Worm (Caenorhabditis elegans): ENCODE data around the gene BE10.5.

BE10.5 gene

ce11 chrIII:12841328-12841727 is 34.7 kb upstream of the BE10.5 start (continued):
- TF ChIP-seq ets-5 (GFP tag; IDR thresholded peaks at IDR 0.05) (no peak), fkh-8 (tag; optimal IDR thresholded peaks at IDR 0.05) (peak; percentile 85), tlp-1 (tag; optimal IDR thresholded peaks at IDR 0.05) (no peak), hlh-4 (tag; optimal IDR thresholded peaks at IDR 0.05) (no peak), fkh-4 (tag; optimal IDR thresholded peaks at IDR 0.05; ENCODE audit: borderline replicate concordance) (no peak), nhr-19 (GFP tag; conservative IDR thresholded peaks at IDR 0.05) (peak; percentile 36; the same call in 1 of the 2 replicates), C16A3.4 (tag; optimal IDR thresholded peaks at IDR 0.05) (peak; percentile 21), F16B12.6 (tag; optimal IDR thresholded peaks at IDR 0.05) (no peak), blmp-1 (tag; optimal IDR thresholded peaks at IDR 0.05) (peak; percentile 92), lin-15B (tag; optimal IDR thresholded peaks at IDR 0.05) (no peak), nhr-90 (tag; optimal IDR thresholded peaks at IDR 0.05; ENCODE audit: poor library complexity) (peak; percentile 68), fkh-10 (GFP tag; optimal IDR thresholded peaks at IDR 0.05) (peak; percentile 8), unc-98 (GFP tag; IDR thresholded peaks at IDR 0.05) (no peak), C34B4.2 (tag; optimal IDR thresholded peaks at IDR 0.05) (no peak), nhr-85 (tag) (peak; percentile 98), dsc-1 (tag; optimal IDR thresholded peaks at IDR 0.05) (peak; percentile 47), nhr-28 (tag; optimal IDR thresholded peaks at IDR 0.05) (no peak), ceh-8 (GFP tag; optimal IDR thresholded peaks at IDR 0.05) (no peak), Y116A8C.19 (tag; optimal IDR thresholded peaks at IDR 0.05; ENCODE audit: borderline replicate concordance) (no peak), unc-86 (tag; optimal IDR thresholded peaks at IDR 0.05) (peak; percentile 62), grh-1 (GFP tag; IDR thresholded peaks at IDR 0.05) (no peak), nhr-237 (tag; optimal IDR thresholded peaks at IDR 0.05) (no peak), ces-1 (GFP tag; optimal IDR thresholded peaks at IDR 0.05) (no peak), lin-13 (GFP tag; optimal IDR thresholded peaks at IDR 0.05) (peak; percentile 55), nhr-47 (tag; optimal IDR thresholded peaks at IDR 0.05) (peak; percentile 82), lin-14 (GFP tag; optimal IDR thresholded peaks at IDR 0.05) (peak; percentile 92)

ce11 chrIII:12840204-12840603 is 33.6 kb upstream of the BE10.5 start:
- no peak for TF ChIP-seq efl-1 (optimal IDR thresholded peaks at IDR 0.05)
- TF ChIP-seq efl-1 (GFP tag; optimal IDR thresholded peaks at IDR 0.05 in 1 of 2) = peak in 1 of 2 experiments; percentile 38
- no peak for TF ChIP-seq unc-86 (tag; optimal IDR thresholded peaks at IDR 0.05)

ce11 chrIII:12838913-12839366 is 32.3 kb upstream of the BE10.5 start, which contains the start of gene Y37D8A.4:
TSS of gene Y37D8A.4 (minus strand) at chrIII:12838963.
- no peak for TF ChIP-seq nhr-77 (tag; optimal IDR thresholded peaks at IDR 0.05)
- peak in 1 of 6 experiments; percentile 41 for TF ChIP-seq elt-3 (tag; optimal IDR thresholded peaks at IDR 0.05)
- peak; percentile 85 for TF ChIP-seq lin-14 (GFP tag; optimal IDR thresholded peaks at IDR 0.05)
- peak; percentile 50 for TF ChIP-seq nhr-19 (GFP tag; conservative IDR thresholded peaks at IDR 0.05)
- peak; percentile 22 for TF ChIP-seq elt-2 (tag; optimal IDR thresholded peaks at IDR 0.05)
- TF ChIP-seq lin-35 (GFP tag; optimal IDR thresholded peaks at IDR 0.05) = peak in 1 of 2 experiments; percentile 49
- TF ChIP-seq pax-3 (tag; optimal IDR thresholded peaks at IDR 0.05) = peak; percentile 31
- peak; percentile 12 to 13 for TF ChIP-seq lsy-2 (tag; optimal IDR thresholded peaks at IDR 0.05)
- peak; percentile 58 for TF ChIP-seq blmp-1 (tag; optimal IDR thresholded peaks at IDR 0.05)
- peak; percentile 21 for TF ChIP-seq nhr-20 (tag; optimal IDR thresholded peaks at IDR 0.05)
- TF ChIP-seq mef-2 (tag; optimal IDR thresholded peaks at IDR 0.05) = no peak
- no peak for TF ChIP-seq swsn-7 (tag; optimal IDR thresholded peaks at IDR 0.05)
- TF ChIP-seq nhr-71 (tag; optimal IDR thresholded peaks at IDR 0.05) = peak; percentile 38
- TF ChIP-seq nhr-85 (tag) = peak; percentile 90
- TF ChIP-seq ceh-8 (GFP tag; optimal IDR thresholded peaks at IDR 0.05) = no peak
- peak; percentile 28 for TF ChIP-seq unc-130 (tag; optimal IDR thresholded peaks at IDR 0.05)
- TF ChIP-seq ztf-11 (tag; optimal IDR thresholded peaks at IDR 0.05) = no peak
- peak; percentile 14 for TF ChIP-seq snu-23 (GFP tag; optimal IDR thresholded peaks at IDR 0.05)
- peak; percentile 13 for TF ChIP-seq vab-15 (tag; optimal IDR thresholded peaks at IDR 0.05)
- TF ChIP-seq mdl-1 (tag; optimal IDR thresholded peaks at IDR 0.05) = peak in 1 of 2 experiments; percentile 81
- no peak for TF ChIP-seq nhr-28 (tag; optimal IDR thresholded peaks at IDR 0.05)
- TF ChIP-seq lin-13 (GFP tag; optimal IDR thresholded peaks at IDR 0.05) = peak; percentile 4
- TF ChIP-seq C34B4.2 (tag; optimal IDR thresholded peaks at IDR 0.05) = no peak

Data from whole organism, L1 larva.